Fruit fly (Drosophila melanogaster): ENCODE results near the gene Tango6.

dm6 chr2L:18976749-18977148 lies 7.9 kb downstream of the Tango6 start:
- TF ChIP-seq D1 (tag; optimal IDR thresholded peaks at IDR 0.05) (no peak), CG8159 (tag; optimal IDR thresholded peaks at IDR 0.05) (no peak), Ets98B (GFP tag; IDR thresholded peaks at IDR 0.05) (no peak), EcR (GFP tag; optimal IDR thresholded peaks at IDR 0.05) (no peak), CG8301 (tag; optimal IDR thresholded peaks at IDR 0.05) (no peak), CG34367 (tag; optimal IDR thresholded peaks at IDR 0.05) (no peak), Snoo (tag; optimal IDR thresholded peaks at IDR 0.05) (no peak), CG9948 (tag; optimal IDR thresholded peaks at IDR 0.05) (no peak), CG15710 (tag; optimal IDR thresholded peaks at IDR 0.05) (no peak)

Measured in whole organism, pupa.